Fruit fly (Drosophila melanogaster): Measurements from ENCODE around the gene CG6951.

DNA sequence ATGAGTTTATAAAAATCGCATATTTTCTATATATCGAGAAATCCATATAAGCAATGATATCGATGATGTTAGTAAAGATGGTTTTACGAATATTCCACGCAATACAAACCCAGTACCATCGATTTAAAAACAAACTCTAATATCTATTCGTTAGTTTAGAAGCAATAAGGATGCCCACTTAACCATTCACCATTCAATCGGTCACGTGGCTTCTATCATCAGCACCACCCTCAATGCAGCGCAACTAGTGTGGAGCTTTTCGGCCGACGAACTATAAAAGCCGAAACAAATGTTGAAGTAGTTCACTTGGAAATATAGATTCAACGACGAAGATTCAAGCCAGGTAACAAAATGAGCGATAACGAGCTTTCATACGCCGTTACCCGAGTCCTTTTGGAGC, 9.7 kb upstream of the CG6951 start, which contains the start of gene CG13813:
- no peak for TF ChIP-seq usp (GFP tag; optimal IDR thresholded peaks at IDR 0.05)
- no peak for TF ChIP-seq psq (optimal IDR thresholded peaks at IDR 0.05)
- no peak for TF ChIP-seq CG8478 (optimal IDR thresholded peaks at IDR 0.05)
- no peak for TF ChIP-seq Dll (optimal IDR thresholded peaks at IDR 0.05)
- TF ChIP-seq pan (optimal IDR thresholded peaks at IDR 0.05): no peak

Measured in whole organism.